Worm (Caenorhabditis elegans) whole organism, young adult: ENCODE measurements around the gene F59A1.13.

Experiments
- B0019.2 ChIP-seq: fragments of 200-800 bp; sonication (Bioruptor generic); conservative IDR thresholded peaks from 2 replicates; pipeline ENCODE4 v1.3.6; 2022; ENCODE audit warnings: missing genetic modification reagents, missing genetic modification characterization, missing compliant biosample characterization
- B0261.1 ChIP-seq: sonication (generic microtip); optimal IDR thresholded peaks from 2 replicates; lab custom pipeline; 2016; ENCODE audit warnings: mild to moderate bottlenecking, missing genetic modification characterization, moderate library complexity, missing compliant biosample characterization
- B0336.3 ChIP-seq: fragments of 200-800 bp; sonication (Bioruptor generic); IDR thresholded peaks from 2 replicates; pipeline ENCODE4 v1.3.6; 2022; ENCODE audit warnings: missing genetic modification characterization, missing compliant biosample characterization
- D2030.7 ChIP-seq: fragments of 200-800 bp; sonication (Bioruptor generic); IDR thresholded peaks from 2 replicates; pipeline ENCODE4 v1.3.6; 2022; ENCODE audit warnings: missing genetic modification reagents, missing genetic modification characterization, missing compliant biosample characterization
- F33H1.4 ChIP-seq: fragments of 200-800 bp; sonication (Bioruptor generic); IDR thresholded peaks from 2 replicates; pipeline ENCODE4 v1.3.6; 2022; ENCODE audit warnings: missing genetic modification reagents, missing genetic modification characterization, missing compliant biosample characterization
- F37B4.10 ChIP-seq: fragments of 200-800 bp; sonication (Bioruptor generic); IDR thresholded peaks from 2 replicates; pipeline ENCODE4 v1.3.6; 2022; ENCODE audit warnings: missing genetic modification characterization, missing compliant biosample characterization
- F49E8.2 ChIP-seq: sonication (generic microtip); optimal IDR thresholded peaks from 3 replicates; lab custom pipeline; 2017; ENCODE audit warnings: missing genetic modification characterization, mild to moderate bottlenecking, missing compliant biosample characterization, antibody characterized with exemption, moderate library complexity; ENCODE audit not compliant: insufficient read depth
- F55B11.4 ChIP-seq: sonication (generic microtip); optimal IDR thresholded peaks from 2 replicates; lab custom pipeline; 2016; ENCODE audit warnings: missing compliant biosample characterization, missing genetic modification characterization, borderline replicate concordance; ENCODE audit not compliant: insufficient read depth
- K12H6.12 ChIP-seq: fragments of 200-800 bp; sonication (Bioruptor generic); optimal IDR thresholded peaks from 2 replicates; lab custom pipeline; 2018; ENCODE audit warnings: mild to moderate bottlenecking, missing genetic modification characterization, missing compliant biosample characterization
- T07F8.4 ChIP-seq: sonication (generic microtip); optimal IDR thresholded peaks from 2 replicates; lab custom pipeline; 2016; ENCODE audit warnings: mild to moderate bottlenecking, missing genetic modification characterization, moderate library complexity, missing compliant biosample characterization
- Y53F4B.3 ChIP-seq: fragments of 200-800 bp; sonication (Bioruptor generic); IDR thresholded peaks from 2 replicates; pipeline ENCODE4 v1.3.6; 2022; ENCODE audit warnings: missing genetic modification reagents, missing genetic modification characterization, missing compliant biosample characterization
- Y67H2A.10 ChIP-seq: fragments of 200-800 bp; sonication (Bioruptor generic); conservative IDR thresholded peaks from 2 replicates; pipeline ENCODE4 v1.3.6; 2022; ENCODE audit warnings: missing genetic modification reagents, missing genetic modification characterization, missing compliant biosample characterization
- Y95B8A.8 ChIP-seq: fragments of 200-800 bp; sonication (Bioruptor generic); IDR thresholded peaks from 2 replicates; pipeline ENCODE4 v1.3.6; 2022; ENCODE audit warnings: missing genetic modification reagents, missing genetic modification characterization, missing compliant biosample characterization
- atf-7 ChIP-seq: sonication (generic microtip); optimal IDR thresholded peaks from 2 replicates; lab custom pipeline; 2017; ENCODE audit warnings: mild to moderate bottlenecking, missing genetic modification characterization, missing compliant biosample characterization
- bed-1 ChIP-seq: fragments of 200-800 bp; sonication (Bioruptor generic); IDR thresholded peaks from 2 replicates; pipeline ENCODE4 v1.3.6; 2022; ENCODE audit warnings: missing genetic modification reagents, missing genetic modification characterization, missing compliant biosample characterization
- bed-2 ChIP-seq: fragments of 200-800 bp; sonication (Bioruptor generic); IDR thresholded peaks from 2 replicates; pipeline ENCODE4 v1.3.6; 2022; ENCODE audit warnings: missing genetic modification reagents, missing genetic modification characterization, missing compliant biosample characterization
- cebp-2 ChIP-seq: fragments of 200-800 bp; sonication (Bioruptor generic); IDR thresholded peaks from 2 replicates; pipeline ENCODE4 v1.3.6; 2022; ENCODE audit warnings: missing genetic modification characterization, missing compliant biosample characterization
- ceh-58 ChIP-seq: fragments of 200-800 bp; sonication (Bioruptor generic); IDR thresholded peaks from 2 replicates; pipeline ENCODE4 v1.3.6; 2022; ENCODE audit warnings: missing genetic modification characterization, missing compliant biosample characterization
- ceh-79 ChIP-seq: sonication (generic microtip); optimal IDR thresholded peaks from 2 replicates; lab custom pipeline; 2017; ENCODE audit warnings: mild to moderate bottlenecking, missing genetic modification characterization, missing compliant biosample characterization
- dpff-1 ChIP-seq: sonication (generic microtip); optimal IDR thresholded peaks from 2 replicates; lab custom pipeline; 2017; ENCODE audit warnings: mild to moderate bottlenecking, missing genetic modification characterization, missing compliant biosample characterization
- egl-44 ChIP-seq: fragments of 200-800 bp; sonication (Bioruptor generic); IDR thresholded peaks from 2 replicates; pipeline ENCODE4 v1.3.6; 2022; ENCODE audit warnings: missing genetic modification reagents, missing genetic modification characterization, missing compliant biosample characterization
- ekl-4 ChIP-seq: fragments of 200-800 bp; sonication (Bioruptor generic); IDR thresholded peaks from 2 replicates; pipeline ENCODE4 v1.3.6; 2022; ENCODE audit warnings: missing genetic modification reagents, missing genetic modification characterization, missing compliant biosample characterization
- fkh-3 ChIP-seq: sonication (generic microtip); optimal IDR thresholded peaks from 2 replicates; lab custom pipeline; 2016; ENCODE audit warnings: mild to moderate bottlenecking, missing genetic modification characterization, missing compliant biosample characterization
- him-1 ChIP-seq: sonication (generic microtip); optimal IDR thresholded peaks from 2 replicates; lab custom pipeline; 2016; ENCODE audit warnings: missing genotype, missing genetic modification reagents, missing genetic modification characterization, missing compliant biosample characterization
- let-526 ChIP-seq: fragments of 200-800 bp; sonication (Bioruptor generic); IDR thresholded peaks from 2 replicates; pipeline ENCODE4 v1.3.6; 2022; ENCODE audit warnings: missing genetic modification reagents, missing genetic modification characterization, missing compliant biosample characterization
- lin-40 ChIP-seq: sonication (generic microtip); optimal IDR thresholded peaks from 2 replicates; lab custom pipeline; 2016; ENCODE audit warnings: missing genetic modification characterization, mild to moderate bottlenecking, missing compliant biosample characterization, missing genotype, missing genetic modification reagents
- madf-3 ChIP-seq: fragments of 200-800 bp; sonication (Bioruptor generic); IDR thresholded peaks from 2 replicates; pipeline ENCODE4 v1.3.6; 2022; ENCODE audit warnings: missing genetic modification reagents, missing genetic modification characterization, missing compliant biosample characterization
- nhr-80 ChIP-seq: sonication (generic microtip); optimal IDR thresholded peaks from 2 replicates; lab custom pipeline; 2016; ENCODE audit warnings: missing genetic modification characterization, missing compliant biosample characterization
- nhr-90 ChIP-seq: sonication (generic microtip); optimal IDR thresholded peaks from 2 replicates; lab custom pipeline; 2016; ENCODE audit warnings: missing genotype, mild to moderate bottlenecking, missing genetic modification characterization, missing compliant biosample characterization
- repo-1 ChIP-seq: sonication (generic microtip); optimal IDR thresholded peaks from 2 replicates; lab custom pipeline; 2017; ENCODE audit warnings: mild to moderate bottlenecking, missing genetic modification characterization, missing compliant biosample characterization
- rpc-1 ChIP-seq, 2 experiments: fragments of 150-350 bp in 1 of 2; sonication (generic microtip) in 1 of 2; optimal IDR thresholded peaks; 2 replicates each; lab custom pipeline; 2014 to 2018; ENCODE audit warnings: missing biosample characterization in 1 of 2, missing genetic modification characterization in 1 of 2, missing genetic modification reagents in 1 of 2, missing genotype in 1 of 2
- snpc-1.3 ChIP-seq: sonication (generic microtip); optimal IDR thresholded peaks from 2 replicates; lab custom pipeline; 2017; ENCODE audit warnings: missing genetic modification characterization, mild to moderate bottlenecking, missing compliant biosample characterization, antibody characterized with exemption, moderate library complexity, missing genotype, missing genetic modification reagents; ENCODE audit not compliant: insufficient read depth
- snpc-3.4 ChIP-seq: sonication (generic microtip); optimal IDR thresholded peaks from 2 replicates; lab custom pipeline; 2017; ENCODE audit warnings: missing genetic modification characterization, mild to moderate bottlenecking, missing compliant biosample characterization, antibody characterized with exemption, moderate library complexity, missing genotype, missing genetic modification reagents
- sptf-2 ChIP-seq: fragments of 200-800 bp; sonication (Bioruptor generic); optimal IDR thresholded peaks from 2 replicates; lab custom pipeline; 2018; ENCODE audit warnings: mild to moderate bottlenecking, missing genetic modification characterization, missing compliant biosample characterization
- tbp1 ChIP-seq: fragments of 200-800 bp; sonication (Bioruptor generic); optimal IDR thresholded peaks from 2 replicates; lab custom pipeline; 2018; ENCODE audit warnings: mild to moderate bottlenecking, missing genetic modification characterization, missing compliant biosample characterization
- tbx-9 ChIP-seq: sonication (generic microtip); optimal IDR thresholded peaks from 2 replicates; lab custom pipeline; 2016; ENCODE audit warnings: borderline replicate concordance, missing genetic modification characterization, inconsistent platforms, missing compliant biosample characterization
- unc-130 ChIP-seq: sonication (generic microtip); optimal IDR thresholded peaks from 2 replicates; lab custom pipeline; 2016; ENCODE audit warnings: missing genetic modification reagents, missing genetic modification characterization, missing compliant biosample characterization
- ztf-18 ChIP-seq: sonication (generic microtip); optimal IDR thresholded peaks from 2 replicates; lab custom pipeline; 2016; ENCODE audit warnings: missing genotype, mild to moderate bottlenecking, missing genetic modification characterization, missing compliant biosample characterization
- ztf-26 ChIP-seq: sonication (generic microtip); optimal IDR thresholded peaks from 2 replicates; lab custom pipeline; 2017; ENCODE audit warnings: missing genetic modification characterization, missing compliant biosample characterization

The F59A1.13 gene

DNA sequence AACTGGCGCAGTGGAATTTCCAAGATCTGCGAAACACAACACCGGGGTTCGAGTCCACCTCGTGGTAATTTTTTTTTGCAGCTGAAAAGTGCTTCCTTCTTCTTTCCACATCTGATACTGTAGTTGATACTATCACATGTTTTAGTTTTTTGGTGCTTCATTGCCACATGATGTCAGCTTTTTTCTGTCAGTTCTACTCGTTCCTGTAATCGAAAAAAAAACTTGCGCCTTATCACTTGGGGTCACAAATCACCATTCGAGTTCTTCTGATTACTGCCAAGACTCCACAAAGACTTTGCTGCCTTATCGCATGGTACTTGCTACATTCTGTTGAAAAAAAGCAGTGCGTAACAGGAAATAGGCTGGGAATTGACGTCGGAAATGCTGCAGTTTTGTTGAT is 30.9 kb upstream of the F59A1.13 start (continued):
- no peak for TF ChIP-seq K12H6.12
- no peak for TF ChIP-seq egl-44 (GFP tag; lab: Robert Waterston, UW)
- TF ChIP-seq B0336.3 = peak; percentile 52; the same call in 1 of the 2 replicates
- TF ChIP-seq F37B4.10 (GFP tag; lab: Robert Waterston, UW) = no peak
- TF ChIP-seq F55B11.4 (tag; lab: Kevin White, UChicago) = no peak
- TF ChIP-seq ztf-18 (tag; lab: Kevin White, UChicago) = no peak
- no peak for TF ChIP-seq B0261.1
- TF ChIP-seq nhr-90 (tag; lab: Kevin White, UChicago) = peak; percentile 6
- TF ChIP-seq cebp-2 (GFP tag; lab: Robert Waterston, UW) = no peak
- no peak for TF ChIP-seq F49E8.2
- TF ChIP-seq dpff-1 (tag; lab: Kevin White, UChicago) = no peak
- TF ChIP-seq lin-40 (tag; lab: Kevin White, UChicago) = no peak
- no peak for TF ChIP-seq madf-3 (GFP tag; lab: Robert Waterston, UW)
- TF ChIP-seq ztf-26 (tag; lab: Kevin White, UChicago) = peak; percentile 15
- TF ChIP-seq Y67H2A.10 (GFP tag; lab: Robert Waterston, UW) = no peak
- TF ChIP-seq bed-2 = no peak
- TF ChIP-seq atf-7 (tag; lab: Kevin White, UChicago) = peak; percentile 83
- no peak for TF ChIP-seq ekl-4 (GFP tag; lab: Robert Waterston, UW)
- TF ChIP-seq tbx-9 (tag; lab: Kevin White, UChicago) = no peak
- TF ChIP-seq snpc-3.4 (tag; lab: Kevin White, UChicago) = no peak
- TF ChIP-seq Y95B8A.8 (GFP tag; lab: Robert Waterston, UW) = peak; percentile 72; the same call in 1 of the 2 replicates
- TF ChIP-seq ceh-58 = no peak
- no peak for TF ChIP-seq Y53F4B.3
- no peak for TF ChIP-seq let-526 (GFP tag; lab: Robert Waterston, UW)
- TF ChIP-seq F33H1.4 = no peak
- TF ChIP-seq tbp1 = peak; percentile 40

DNA sequence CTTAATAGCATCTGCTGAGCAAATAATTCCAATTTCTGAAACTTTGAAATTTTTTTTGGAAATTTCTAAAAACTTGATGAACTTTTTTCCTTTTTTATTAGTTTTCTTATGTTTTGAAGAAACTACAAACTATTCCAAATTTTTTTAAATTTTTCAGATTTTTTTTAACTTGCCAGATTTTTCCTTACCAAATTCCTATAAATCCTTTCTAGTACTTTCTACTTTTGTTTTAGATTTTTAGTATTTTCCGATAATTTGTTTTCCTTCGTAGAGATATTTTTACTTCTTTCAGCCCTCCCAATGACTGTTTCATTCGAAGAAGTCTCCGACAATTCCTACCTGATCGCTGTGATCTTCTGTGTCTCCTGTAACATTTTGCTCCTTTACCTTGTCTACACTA is 27.8 kb upstream of the F59A1.13 start, which contains the start of gene str-77:
Gene str-77 (plus strand): TSS at position 301 of the 400 bp plus-strand sequence.
- TF ChIP-seq bed-1 (no peak), rpc-1 (optimal IDR thresholded peaks at IDR 0.05; lab: Kevin White, UChicago) (no peak), rpc-1 (tag; optimal IDR thresholded peaks at IDR 0.05; lab: Kevin White, UChicago) (no peak), B0019.2 (GFP tag; lab: Robert Waterston, UW) (no peak), fkh-3 (tag; lab: Kevin White, UChicago) (no peak), cebp-2 (GFP tag; lab: Robert Waterston, UW) (no peak), ceh-79 (tag; lab: Kevin White, UChicago) (no peak), T07F8.4 (tag; lab: Kevin White, UChicago) (no peak), Y67H2A.10 (GFP tag; lab: Robert Waterston, UW) (no peak), unc-130 (GFP tag; lab: Kevin White, UChicago) (no peak), snpc-1.3 (tag; lab: Kevin White, UChicago) (no peak), sptf-2 (GFP tag; lab: Kevin White, UChicago) (no peak), D2030.7 (no peak), Y53F4B.3 (no peak)

DNA sequence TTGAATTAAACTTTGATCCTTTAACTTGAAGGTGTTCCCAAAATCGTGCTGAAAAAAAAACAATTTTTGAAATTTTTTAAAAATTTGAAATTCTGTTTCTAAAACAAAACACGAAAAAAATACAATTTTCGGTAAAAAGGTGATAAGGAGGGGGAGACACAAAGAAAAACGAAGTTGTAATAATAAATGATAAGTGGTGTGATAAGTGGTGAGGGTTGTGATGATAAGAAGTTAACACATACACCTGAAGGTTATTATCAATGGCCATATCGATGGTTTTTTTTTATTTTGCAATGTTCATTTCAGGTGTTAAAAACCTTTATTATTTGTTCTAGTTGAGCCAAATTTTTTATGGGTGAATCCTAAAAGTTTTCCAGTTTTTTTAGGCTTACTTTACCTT is 23.5 kb upstream of the F59A1.13 start, which contains the start of gene twk-33:
Gene twk-33 (minus strand): TSS at position 48 of the 400 bp plus-strand sequence.
- TF ChIP-seq him-1 (tag; lab: Kevin White, UChicago) = no peak
- TF ChIP-seq nhr-80 = peak; percentile 76
- no peak for TF ChIP-seq repo-1
